Fruit fly (Drosophila melanogaster) whole organism, embryonic: Measurements from ENCODE around the gene Chchd3.
A peak's percentile ranks its signal among the peaks of the same experiment; 100 is the strongest.

Experiments
- CG11093 ChIP-seq: fragments of 200-800 bp; sonication (Bioruptor generic); IDR thresholded peaks from 3 replicates; pipeline ENCODE4 v1.3.6; 2022; ENCODE audit warnings: missing biosample characterization, missing genetic modification characterization
- CG11456 ChIP-seq: fragments of 200-800 bp; sonication (Bioruptor generic); IDR thresholded peaks from 3 replicates; pipeline ENCODE4 v1.3.6; 2022; ENCODE audit warnings: missing biosample characterization, missing genetic modification characterization
- CG12104 ChIP-seq: fragments of 200-800 bp; sonication (Bioruptor generic); optimal IDR thresholded peaks from 3 replicates; lab custom pipeline; 2016; ENCODE audit warnings: missing biosample characterization, missing genetic modification characterization
- CG12236 ChIP-seq: fragments of 200-800 bp; sonication (Bioruptor generic); optimal IDR thresholded peaks from 2 replicates; lab custom pipeline; 2016; ENCODE audit warnings: missing biosample characterization, missing genetic modification characterization
- CG12942 ChIP-seq: fragments of 200-800 bp; sonication (Bioruptor generic); optimal IDR thresholded peaks from 3 replicates; lab custom pipeline; 2016; ENCODE audit warnings: missing biosample characterization, missing genetic modification characterization
- CG15514 ChIP-seq: fragments of 200-800 bp; sonication (Bioruptor generic); optimal IDR thresholded peaks from 3 replicates; lab custom pipeline; 2017; ENCODE audit warnings: missing biosample characterization, missing genetic modification characterization, mild to moderate bottlenecking, moderate library complexity, missing genetic modification reagents
- CG16815 ChIP-seq: fragments of 200-800 bp; sonication (Bioruptor generic); optimal IDR thresholded peaks from 3 replicates; lab custom pipeline; 2017; ENCODE audit warnings: missing biosample characterization, mild to moderate bottlenecking, missing genetic modification characterization
- CG17361 ChIP-seq: fragments of 200-800 bp; sonication (Bioruptor generic); IDR thresholded peaks from 3 replicates; pipeline ENCODE4 v1.3.6; 2022; ENCODE audit warnings: missing biosample characterization, missing genetic modification characterization
- CG17802 ChIP-seq: fragments of 200-800 bp; sonication (Bioruptor generic); optimal IDR thresholded peaks from 2 replicates; lab custom pipeline; 2018; ENCODE audit warnings: missing biosample characterization, mild to moderate bottlenecking, missing genetic modification characterization, moderate library complexity
- CG18599 ChIP-seq: fragments of 200-800 bp; sonication (Bioruptor generic); optimal IDR thresholded peaks from 3 replicates; lab custom pipeline; 2017; ENCODE audit warnings: missing biosample characterization, missing genetic modification characterization, mild to moderate bottlenecking, moderate library complexity, missing genetic modification reagents
- CG2712 ChIP-seq: fragments of 200-800 bp; optimal IDR thresholded peaks from 3 replicates; lab custom pipeline; 2019; ENCODE audit warnings: missing biosample characterization, mild to moderate bottlenecking, missing genetic modification characterization, moderate library complexity
- CG33557 ChIP-seq: fragments of 200-800 bp; sonication (Bioruptor generic); optimal IDR thresholded peaks from 2 replicates; lab custom pipeline; 2019; ENCODE audit warnings: missing biosample characterization, mild to moderate bottlenecking, missing genetic modification characterization, moderate library complexity
- CG4820 ChIP-seq: fragments of 200-800 bp; sonication (Bioruptor generic); optimal IDR thresholded peaks from 3 replicates; lab custom pipeline; 2016; ENCODE audit warnings: missing biosample characterization, missing genetic modification characterization
- CG6272 ChIP-seq: fragments of 200-800 bp; sonication (Bioruptor generic); IDR thresholded peaks from 2 replicates; pipeline ENCODE4 v1.3.6; 2022; ENCODE audit warnings: missing biosample characterization, missing genetic modification characterization
- CG7786 ChIP-seq: fragments of 200-800 bp; sonication (Bioruptor generic); optimal IDR thresholded peaks from 2 replicates; lab custom pipeline; 2016; ENCODE audit warnings: missing biosample characterization, missing genetic modification characterization
- CG7839 ChIP-seq: fragments of 200-800 bp; sonication (Bioruptor generic); optimal IDR thresholded peaks from 3 replicates; lab custom pipeline; 2018; ENCODE audit warnings: missing biosample characterization, mild to moderate bottlenecking, missing genetic modification characterization, moderate library complexity
- CG7987 ChIP-seq: fragments of 200-800 bp; sonication (Bioruptor generic); optimal IDR thresholded peaks from 2 replicates; lab custom pipeline; 2018; ENCODE audit warnings: missing biosample characterization, mild to moderate bottlenecking, missing genetic modification characterization, moderate library complexity
- CG8290 ChIP-seq, 3 experiments: fragments of 200-800 bp; sonication (Bioruptor generic); optimal IDR thresholded peaks; 2 replicates each; lab custom pipeline; 2016 to 2019; ENCODE audit warnings: missing biosample characterization in 3 of 3, missing genetic modification characterization in 3 of 3, mild to moderate bottlenecking in 2 of 3, moderate library complexity in 1 of 3
- CG8478 ChIP-seq: fragments of >200 bp; optimal IDR thresholded peaks from 2 replicates; lab custom pipeline; 2018
- CG8944 ChIP-seq: fragments of 200-800 bp; sonication (Bioruptor generic); optimal IDR thresholded peaks from 3 replicates; lab custom pipeline; 2016; ENCODE audit warnings: missing biosample characterization, missing genetic modification characterization
- CG9797 ChIP-seq: fragments of 200-800 bp; sonication (Bioruptor generic); optimal IDR thresholded peaks from 3 replicates; lab custom pipeline; 2018; ENCODE audit warnings: missing biosample characterization, mild to moderate bottlenecking, missing genetic modification characterization
- Dbx ChIP-seq: fragments of 200-800 bp; sonication (Bioruptor generic); IDR thresholded peaks from 3 replicates; pipeline ENCODE4 v1.3.6; 2022; ENCODE audit warnings: missing biosample characterization, missing genetic modification characterization
- Deaf1 ChIP-seq: fragments of 200-800 bp; optimal IDR thresholded peaks from 3 replicates; lab custom pipeline; 2019; ENCODE audit warnings: missing biosample characterization, mild to moderate bottlenecking, missing genetic modification characterization, moderate library complexity
- Ets97D ChIP-seq: fragments of 200-800 bp; sonication (Bioruptor generic); optimal IDR thresholded peaks from 3 replicates; lab custom pipeline; 2016; ENCODE audit warnings: missing biosample characterization, missing genetic modification characterization
- Gug ChIP-seq: fragments of 200-800 bp; sonication (Bioruptor generic); IDR thresholded peaks from 4 replicates; pipeline ENCODE4 v1.3.6; 2022; ENCODE audit warnings: missing biosample characterization, missing genetic modification characterization
- HLH54F ChIP-seq: fragments of 200-800 bp; sonication (Bioruptor generic); optimal IDR thresholded peaks from 3 replicates; lab custom pipeline; 2016; ENCODE audit warnings: missing biosample characterization, missing genetic modification characterization
- Jarid2 ChIP-seq: fragments of 200-800 bp; sonication (Bioruptor generic); optimal IDR thresholded peaks from 3 replicates; lab custom pipeline; 2017; ENCODE audit warnings: mild to moderate bottlenecking, missing biosample characterization, missing genetic modification reagents, missing genetic modification characterization
- Lim3 ChIP-seq: fragments of 200-800 bp; sonication (Bioruptor generic); IDR thresholded peaks from 2 replicates; pipeline ENCODE4 v1.3.6; 2022; ENCODE audit warnings: missing biosample characterization, missing genetic modification characterization
- Oaz ChIP-seq: fragments of 200-800 bp; sonication (Bioruptor generic); IDR thresholded peaks from 2 replicates; pipeline ENCODE4 v1.3.6; 2022; ENCODE audit warnings: missing biosample characterization, missing genetic modification characterization
- Opbp ChIP-seq: fragments of 200-800 bp; sonication (Bioruptor generic); IDR thresholded peaks from 3 replicates; pipeline ENCODE4 v1.3.6; 2022; ENCODE audit warnings: missing biosample characterization, missing genetic modification characterization; ENCODE audit not compliant: partially characterized antibody
- Optix ChIP-seq: fragments of 200-800 bp; sonication (Bioruptor generic); IDR thresholded peaks from 3 replicates; pipeline ENCODE4 v1.3.6; 2022; ENCODE audit warnings: missing biosample characterization, missing genetic modification characterization
- Rx ChIP-seq: fragments of 200-800 bp; sonication (Bioruptor generic); IDR thresholded peaks from 2 replicates; pipeline ENCODE4 v1.3.6; 2022; ENCODE audit warnings: missing biosample characterization, missing genetic modification characterization
- ap ChIP-seq: fragments of 200-800 bp; sonication (Bioruptor generic); IDR thresholded peaks from 2 replicates; pipeline ENCODE4 v1.3.6; 2022; ENCODE audit warnings: missing biosample characterization, missing genetic modification characterization
- ase ChIP-seq: fragments of 200-800 bp; sonication (Bioruptor generic); IDR thresholded peaks from 3 replicates; pipeline ENCODE4 v1.3.6; 2022; ENCODE audit warnings: missing biosample characterization, missing genetic modification characterization
- chinmo ChIP-seq: fragments of 200-800 bp; sonication (Bioruptor generic); IDR thresholded peaks from 4 replicates; pipeline ENCODE4 v1.3.6; 2022; ENCODE audit warnings: missing biosample characterization, missing genetic modification characterization; ENCODE audit not compliant: partially characterized antibody
- ci ChIP-seq: fragments of 200-800 bp; sonication (Bioruptor generic); IDR thresholded peaks from 3 replicates; pipeline ENCODE4 v1.3.6; 2022; ENCODE audit warnings: missing biosample characterization, missing genetic modification characterization
- cwo ChIP-seq: fragments of 200-800 bp; sonication (Bioruptor generic); optimal IDR thresholded peaks from 3 replicates; lab custom pipeline; 2017; ENCODE audit warnings: missing biosample characterization, missing genetic modification characterization, mild to moderate bottlenecking, moderate library complexity, missing genetic modification reagents
- dmrt99B ChIP-seq: fragments of 200-800 bp; sonication (Bioruptor generic); optimal IDR thresholded peaks from 2 replicates; lab custom pipeline; 2018; ENCODE audit warnings: missing biosample characterization, mild to moderate bottlenecking, missing genetic modification characterization, moderate library complexity
- exex ChIP-seq: fragments of 200-800 bp; sonication (Bioruptor generic); optimal IDR thresholded peaks from 4 replicates; lab custom pipeline; 2018; ENCODE audit warnings: missing biosample characterization, mild to moderate bottlenecking, missing genetic modification characterization, moderate library complexity
- eyg ChIP-seq: fragments of 200-800 bp; sonication (Bioruptor generic); optimal IDR thresholded peaks from 3 replicates; lab custom pipeline; 2016; ENCODE audit warnings: missing biosample characterization, missing genetic modification characterization
- grn ChIP-seq: fragments of 200-800 bp; sonication (Bioruptor generic); optimal IDR thresholded peaks from 3 replicates; lab custom pipeline; 2017; ENCODE audit warnings: missing biosample characterization, missing genetic modification characterization
- lab ChIP-seq: fragments of 200-800 bp; sonication (Bioruptor generic); optimal IDR thresholded peaks from 3 replicates; lab custom pipeline; 2017; ENCODE audit warnings: missing biosample characterization, missing genetic modification characterization, mild to moderate bottlenecking, moderate library complexity, missing genetic modification reagents
- mirr ChIP-seq: fragments of 200-800 bp; sonication (Bioruptor generic); optimal IDR thresholded peaks from 3 replicates; lab custom pipeline; 2018; ENCODE audit warnings: missing biosample characterization, mild to moderate bottlenecking, missing genetic modification characterization
- nmo ChIP-seq: fragments of 200-800 bp; sonication (Bioruptor generic); optimal IDR thresholded peaks from 2 replicates; lab custom pipeline; 2018; ENCODE audit warnings: missing biosample characterization, mild to moderate bottlenecking, missing genetic modification characterization, moderate library complexity
- otp ChIP-seq: fragments of 200-800 bp; sonication (Bioruptor generic); IDR thresholded peaks from 3 replicates; pipeline ENCODE4, ENCODE4 v1.3.6; 2022; ENCODE audit warnings: missing biosample characterization, missing genetic modification characterization
- phol ChIP-seq: fragments of 200-800 bp; sonication (Bioruptor generic); optimal IDR thresholded peaks from 3 replicates; lab custom pipeline; 2018; ENCODE audit warnings: missing biosample characterization, mild to moderate bottlenecking, missing genetic modification characterization, moderate library complexity
- sna ChIP-seq: fragments of 200-800 bp; sonication (Bioruptor generic); IDR thresholded peaks from 2 replicates; pipeline ENCODE4 v1.3.6; 2022; ENCODE audit warnings: missing biosample characterization, missing genetic modification characterization; ENCODE audit not compliant: partially characterized antibody
- sqz ChIP-seq: fragments of 200-800 bp; sonication (Bioruptor generic); optimal IDR thresholded peaks from 3 replicates; lab custom pipeline; 2018; ENCODE audit warnings: missing biosample characterization, mild to moderate bottlenecking, missing genetic modification characterization
- unc-4 ChIP-seq: fragments of 200-800 bp; sonication (Bioruptor generic); IDR thresholded peaks from 2 replicates; pipeline ENCODE4 v1.3.6; 2022; ENCODE audit warnings: missing biosample characterization, missing genetic modification characterization; ENCODE audit not compliant: partially characterized antibody

Gene Chchd3

dm6 chr3R:31016715-31017114 is 37.0 kb downstream of the Chchd3 start, which contains the start of gene 5-HT7 (continued):
- TF ChIP-seq Dbx (GFP tag; lab: Robert Waterston, UW) = 0 out of 3 replicates have a peak, but pooled peaks have one; percentile 32
- TF ChIP-seq, all 482 proteins: peak for 32

- TF ChIP-seq chinmo (0 out of 4 replicates have a peak, but pooled peaks have one; percentile 45), CG11456 (GFP tag; lab: Robert Waterston, UW) (no peak), CG8944 (GFP tag; lab: Kevin White, UChicago) (no peak), CG16815 (GFP tag; lab: Kevin White, UChicago) (no peak), Rx (GFP tag; lab: Robert Waterston, UW) (no peak), CG33557 (GFP tag; lab: Kevin White, UChicago) (no peak), otp (GFP tag; lab: Robert Waterston, UW) (no peak), Oaz (GFP tag; lab: Robert Waterston, UW) (no peak), Deaf1 (tag; lab: Kevin White, UChicago) (no peak), sna (GFP tag; lab: Robert Waterston, UW) (no peak), lab (peak; percentile 63), CG9797 (GFP tag; lab: Kevin White, UChicago) (no peak), CG7839 (no peak), mirr (GFP tag; lab: Kevin White, UChicago) (peak; percentile 61), CG11093 (GFP tag; lab: Robert Waterston, UW) (no peak), sqz (peak; percentile 51), ci (GFP tag; lab: Robert Waterston, UW) (no peak), Lim3 (GFP tag; lab: Robert Waterston, UW) (peak; percentile 59; the same call in 1 of the 2 replicates), grn (GFP tag; lab: Kevin White, UChicago) (peak; percentile 60), CG17802 (tag; lab: Kevin White, UChicago) (no peak), exex (tag; lab: Kevin White, UChicago) (peak; percentile 97), ap (GFP tag; lab: Robert Waterston, UW) (no peak), unc-4 (GFP tag; lab: Robert Waterston, UW) (no peak), CG7786 (GFP tag; lab: Kevin White, UChicago) (no peak), CG12942 (no peak), CG8478 (lab: Kevin White, UChicago) (no peak), CG18599 (GFP tag; lab: Kevin White, UChicago) (peak; percentile 46), Optix (GFP tag; lab: Robert Waterston, UW) (no peak), Opbp (GFP tag; lab: Robert Waterston, UW) (no peak), CG4820 (GFP tag; lab: Kevin White, UChicago) (no peak), CG15514 (GFP tag; lab: Kevin White, UChicago) (peak; percentile 22), CG2712 (tag; lab: Kevin White, UChicago) (no peak), ase (no peak), dmrt99B (tag; lab: Kevin White, UChicago) (no peak), nmo (GFP tag; lab: Kevin White, UChicago) (no peak), Ets97D (GFP tag; lab: Kevin White, UChicago) (no peak), CG8290 (GFP tag; optimal IDR thresholded peaks at IDR 0.05; lab: Kevin White, UChicago) (no peak), CG8290 (tag; optimal IDR thresholded peaks at IDR 0.05; lab: Kevin White, UChicago) (no peak), cwo (peak; percentile 48), phol (tag; lab: Kevin White, UChicago) (no peak), HLH54F (GFP tag; lab: Kevin White, UChicago) (no peak), CG17361 (no peak), CG7987 (no peak), CG12236 (GFP tag; lab: Kevin White, UChicago) (no peak), CG6272 (GFP tag; lab: Robert Waterston, UW) (no peak), Jarid2 (GFP tag; lab: Kevin White, UChicago) (no peak), eyg (no peak), Gug (GFP tag; lab: Robert Waterston, UW) (no peak), CG12104 (GFP tag; lab: Kevin White, UChicago) (no peak)
Observed at dm6 chr3R:31010086-31010485, 43.6 kb downstream of the Chchd3 start.
